Worm (Caenorhabditis elegans) whole organism, L4 larva: Measurements from ENCODE around the gene F42C5.5.

Experiments
- D1046.2 ChIP-seq: fragments of 200-800 bp; sonication (Bioruptor generic); IDR thresholded peaks from 2 replicates; pipeline ENCODE4 v1.3.6; 2022; ENCODE audit warnings: missing genetic modification characterization, missing compliant biosample characterization
- F10B5.3 ChIP-seq: sonication (generic microtip); optimal IDR thresholded peaks from 2 replicates; lab custom pipeline; 2016; ENCODE audit warnings: mild to moderate bottlenecking, missing genetic modification characterization, missing compliant biosample characterization
- F44E2.7 ChIP-seq: fragments of 200-800 bp; sonication (Bioruptor generic); IDR thresholded peaks from 2 replicates; pipeline ENCODE4 v2.1.2; 2022; ENCODE audit warnings: missing genetic modification characterization, missing compliant biosample characterization
- F49E8.2 ChIP-seq: sonication (generic microtip); optimal IDR thresholded peaks from 2 replicates; lab custom pipeline; 2016; ENCODE audit warnings: missing compliant biosample characterization, mild to moderate bottlenecking, missing genetic modification characterization, borderline replicate concordance
- R02D3.7 ChIP-seq: fragments of 150-350 bp; sonication (generic microtip); optimal IDR thresholded peaks from 3 replicates; lab custom pipeline; 2014; ENCODE audit warnings: missing biosample characterization, missing genetic modification characterization
- T20F7.1 ChIP-seq: fragments of 200-800 bp; sonication (Bioruptor generic); optimal IDR thresholded peaks from 2 replicates; lab custom pipeline; 2018; ENCODE audit warnings: mild to moderate bottlenecking, missing genetic modification characterization, missing compliant biosample characterization
- T26A8.4 ChIP-seq: fragments of 200-800 bp; sonication (Bioruptor generic); IDR thresholded peaks from 2 replicates; pipeline ENCODE4 v1.3.6; 2022; ENCODE audit warnings: missing genetic modification characterization, missing compliant biosample characterization
- ZK337.2 ChIP-seq: fragments of 200-800 bp; sonication (Bioruptor generic); IDR thresholded peaks from 2 replicates; pipeline ENCODE4 v1.3.6; 2022; ENCODE audit warnings: missing genetic modification reagents, missing genetic modification characterization, missing compliant biosample characterization
- aha-1 ChIP-seq: fragments of 150-350 bp; peaks from one replicate; lab custom pipeline; 2014; ENCODE audit warnings: missing biosample characterization, missing genetic modification characterization
- attf-4 ChIP-seq: sonication (generic microtip); optimal IDR thresholded peaks from 3 replicates; lab custom pipeline; 2017; ENCODE audit warnings: missing biosample characterization, missing genetic modification characterization
- ceh-28 ChIP-seq: fragments of 150-350 bp; optimal IDR thresholded peaks from 2 replicates; lab custom pipeline; 2014; ENCODE audit warnings: missing biosample characterization, missing genetic modification reagents, missing genetic modification characterization
- ceh-32 ChIP-seq: sonication (generic microtip); optimal IDR thresholded peaks from 2 replicates; lab custom pipeline; 2016; ENCODE audit warnings: mild to moderate bottlenecking, missing genetic modification characterization, missing compliant biosample characterization; ENCODE audit not compliant: poor library complexity
- ceh-44 ChIP-seq: fragments of 200-800 bp; sonication (Bioruptor generic); IDR thresholded peaks from 2 replicates; pipeline ENCODE4 v1.3.6; 2022; ENCODE audit warnings: missing genetic modification reagents, missing genetic modification characterization, missing compliant biosample characterization
- ceh-82 ChIP-seq: sonication (generic microtip); optimal IDR thresholded peaks from 2 replicates; lab custom pipeline; 2017; ENCODE audit warnings: missing biosample characterization, missing genetic modification characterization
- ces-1 ChIP-seq: fragments of 150-350 bp; sonication (generic microtip); optimal IDR thresholded peaks from 4 replicates; lab custom pipeline; 2014; ENCODE audit warnings: missing biosample characterization, missing genetic modification reagents, missing genetic modification characterization
- cey-2 ChIP-seq: sonication (generic microtip); optimal IDR thresholded peaks from 3 replicates; lab custom pipeline; 2017; ENCODE audit warnings: missing genetic modification characterization, mild to moderate bottlenecking, missing compliant biosample characterization, antibody characterized with exemption, borderline replicate concordance; ENCODE audit not compliant: insufficient read depth
- daf-16 ChIP-seq, 3 experiments: sonication (generic microtip); optimal IDR thresholded peaks; 2 replicates each; lab custom pipeline; 2016 to 2017; ENCODE audit warnings: missing genetic modification characterization in 3 of 3, missing genetic modification reagents in 3 of 3, mild to moderate bottlenecking in 2 of 3, missing compliant biosample characterization in 2 of 3, missing biosample characterization in 1 of 3, moderate library complexity in 1 of 3
- daf-19 ChIP-seq: fragments of 200-800 bp; sonication (Bioruptor generic); conservative IDR thresholded peaks from 2 replicates; pipeline ENCODE4 v1.3.6; 2022; ENCODE audit warnings: missing genetic modification characterization, missing compliant biosample characterization
- dmd-6 ChIP-seq: fragments of 200-800 bp; sonication (Bioruptor generic); IDR thresholded peaks from 2 replicates; pipeline ENCODE4 v1.3.6; 2022; ENCODE audit warnings: missing genetic modification reagents, missing genetic modification characterization, missing compliant biosample characterization
- dpl-1 ChIP-seq: fragments of 150-350 bp; optimal IDR thresholded peaks from 2 replicates; lab custom pipeline; 2014; ENCODE audit warnings: missing biosample characterization, missing genetic modification reagents, missing genetic modification characterization
- duxl-1 ChIP-seq: sonication (generic microtip); optimal IDR thresholded peaks from 2 replicates; lab custom pipeline; 2016; ENCODE audit warnings: mild to moderate bottlenecking, missing genetic modification characterization, moderate library complexity, missing compliant biosample characterization; ENCODE audit not compliant: poor library complexity
- egl-27 ChIP-seq: sonication (generic microtip); optimal IDR thresholded peaks from 3 replicates; lab custom pipeline; 2017; ENCODE audit warnings: missing biosample characterization, missing genetic modification reagents, missing genetic modification characterization
- gei-8 ChIP-seq: fragments of 200-800 bp; sonication (Bioruptor generic); optimal IDR thresholded peaks from 2 replicates; lab custom pipeline; 2018; ENCODE audit warnings: mild to moderate bottlenecking, missing genetic modification characterization, missing compliant biosample characterization
- hlh-11 ChIP-seq: fragments of 200-800 bp; sonication (Bioruptor generic); optimal IDR thresholded peaks from 2 replicates; lab custom pipeline; 2018; ENCODE audit warnings: mild to moderate bottlenecking, missing genetic modification characterization, missing compliant biosample characterization
- hlh-30 ChIP-seq: sonication (generic microtip); optimal IDR thresholded peaks from 2 replicates; lab custom pipeline; 2017; ENCODE audit warnings: antibody characterized with exemption, mild to moderate bottlenecking, missing genetic modification characterization, missing compliant biosample characterization; ENCODE audit not compliant: insufficient read depth
- jun-1 ChIP-seq: fragments of 150-350 bp; optimal IDR thresholded peaks from 2 replicates; lab custom pipeline; 2014; ENCODE audit warnings: missing biosample characterization, missing genetic modification reagents, missing genetic modification characterization
- lin-1 ChIP-seq: fragments of 200-800 bp; sonication (Bioruptor generic); IDR thresholded peaks from 2 replicates; pipeline ENCODE4 v1.3.6; 2022; ENCODE audit warnings: missing genetic modification reagents, missing genetic modification characterization, missing compliant biosample characterization
- lin-13 ChIP-seq: fragments of 150-350 bp; optimal IDR thresholded peaks from 2 replicates; lab custom pipeline; 2014; ENCODE audit warnings: missing biosample characterization, missing genetic modification reagents, missing genetic modification characterization
- lin-39 ChIP-seq: fragments of 150-350 bp; optimal IDR thresholded peaks from 2 replicates; lab custom pipeline; 2014; ENCODE audit warnings: missing biosample characterization, missing genetic modification reagents, missing genetic modification characterization
- mep-1 ChIP-seq: fragments of 150-350 bp; sonication (generic microtip); optimal IDR thresholded peaks from 3 replicates; lab custom pipeline; 2014; ENCODE audit warnings: missing biosample characterization, missing genetic modification characterization
- mes-2 ChIP-seq: sonication (generic microtip); optimal IDR thresholded peaks from 2 replicates; lab custom pipeline; 2016; ENCODE audit warnings: missing genotype, mild to moderate bottlenecking, missing genetic modification characterization, missing compliant biosample characterization; ENCODE audit not compliant: poor library complexity, severe bottlenecking
- mxl-2 ChIP-seq: fragments of 200-800 bp; sonication (Bioruptor generic); conservative IDR thresholded peaks from 2 replicates; pipeline ENCODE4 v1.3.6; 2022; ENCODE audit warnings: missing genetic modification reagents, missing genetic modification characterization, missing compliant biosample characterization
- nhr-102 ChIP-seq: sonication (generic microtip); optimal IDR thresholded peaks from 2 replicates; lab custom pipeline; 2016; ENCODE audit warnings: mild to moderate bottlenecking, missing genetic modification characterization, moderate library complexity, missing compliant biosample characterization
- nhr-41 ChIP-seq: fragments of 200-800 bp; sonication (Bioruptor generic); IDR thresholded peaks from 2 replicates; pipeline ENCODE4 v1.3.6; 2022; ENCODE audit warnings: missing genetic modification reagents, missing genetic modification characterization, missing compliant biosample characterization
- nhr-42 ChIP-seq: fragments of 200-800 bp; sonication (Bioruptor generic); IDR thresholded peaks from 2 replicates; pipeline ENCODE4 v1.3.6; 2022; ENCODE audit warnings: missing genetic modification characterization, missing compliant biosample characterization
- nhr-48 ChIP-seq: sonication (generic microtip); optimal IDR thresholded peaks from 2 replicates; lab custom pipeline; 2016; ENCODE audit warnings: mild to moderate bottlenecking, missing genetic modification characterization, missing compliant biosample characterization
- nhr-6 ChIP-seq: fragments of 150-350 bp; optimal IDR thresholded peaks from 2 replicates; lab custom pipeline; 2014; ENCODE audit warnings: missing biosample characterization, missing genetic modification characterization
- pha-4 ChIP-seq, 2 experiments: fragments of 150-350 bp in 1 of 2; fragments of 200-800 bp in 1 of 2; sonication (Bioruptor generic) in 1 of 2; IDR thresholded peaks in 1 of 2; optimal IDR thresholded peaks in 1 of 2; 2 replicates each; pipeline versions ENCODE4 v1.3.6 to Lab custom; 2014 to 2022; ENCODE audit warnings: missing genetic modification characterization in 2 of 2, missing genetic modification reagents in 2 of 2, missing biosample characterization in 1 of 2, missing compliant biosample characterization in 1 of 2
- php-3 ChIP-seq: fragments of 200-800 bp; sonication (Bioruptor generic); IDR thresholded peaks from 2 replicates; pipeline ENCODE4 v1.3.6; 2022; ENCODE audit warnings: missing genetic modification reagents, missing genetic modification characterization, missing compliant biosample characterization
- set-16 ChIP-seq: fragments of 200-800 bp; sonication (Bioruptor generic); IDR thresholded peaks from 2 replicates; pipeline ENCODE4 v1.3.6; 2022; ENCODE audit warnings: missing genetic modification reagents, missing genetic modification characterization, missing compliant biosample characterization
- snpc-1.2 ChIP-seq: fragments of 200-800 bp; sonication (Bioruptor generic); IDR thresholded peaks from 2 replicates; pipeline ENCODE4 v1.3.6; 2022; ENCODE audit warnings: missing genetic modification reagents, missing genetic modification characterization, missing compliant biosample characterization
- snpc-4 ChIP-seq: fragments of 150-350 bp; optimal IDR thresholded peaks from 2 replicates; lab custom pipeline; 2014; ENCODE audit warnings: missing biosample characterization, missing genetic modification characterization
- spr-1 ChIP-seq: sonication (generic microtip); optimal IDR thresholded peaks from 2 replicates; lab custom pipeline; 2016; ENCODE audit warnings: mild to moderate bottlenecking, missing genetic modification characterization, missing compliant biosample characterization
- spr-3 ChIP-seq: fragments of 200-800 bp; sonication (Bioruptor generic); optimal IDR thresholded peaks from 2 replicates; lab custom pipeline; 2018; ENCODE audit warnings: mild to moderate bottlenecking, missing genetic modification characterization, missing compliant biosample characterization
- tag-97 ChIP-seq: fragments of 200-800 bp; sonication (Bioruptor generic); IDR thresholded peaks from 2 replicates; pipeline ENCODE4 v1.3.6; 2022; ENCODE audit warnings: missing genetic modification characterization, missing compliant biosample characterization
- tra-1 ChIP-seq: fragments of 200-800 bp; sonication (Bioruptor generic); IDR thresholded peaks from 2 replicates; pipeline ENCODE4 v1.3.6; 2022; ENCODE audit warnings: missing genetic modification reagents, missing genetic modification characterization, missing compliant biosample characterization
- zag-1 ChIP-seq: fragments of 150-350 bp; optimal IDR thresholded peaks from 2 replicates; lab custom pipeline; 2014; ENCODE audit warnings: missing biosample characterization, missing genetic modification characterization
- zip-11 ChIP-seq: fragments of 200-800 bp; sonication (Bioruptor generic); IDR thresholded peaks from 2 replicates; pipeline ENCODE4 v1.3.6; 2022; ENCODE audit warnings: missing genetic modification characterization, missing compliant biosample characterization
- zip-2 ChIP-seq: fragments of 150-350 bp; optimal IDR thresholded peaks from 2 replicates; lab custom pipeline; 2014; ENCODE audit warnings: missing biosample characterization, missing genetic modification characterization
- ztf-11 ChIP-seq: fragments of 150-350 bp; optimal IDR thresholded peaks from 2 replicates; lab custom pipeline; 2014; ENCODE audit warnings: missing biosample characterization, missing genetic modification characterization

The F42C5.5 gene

DNA sequence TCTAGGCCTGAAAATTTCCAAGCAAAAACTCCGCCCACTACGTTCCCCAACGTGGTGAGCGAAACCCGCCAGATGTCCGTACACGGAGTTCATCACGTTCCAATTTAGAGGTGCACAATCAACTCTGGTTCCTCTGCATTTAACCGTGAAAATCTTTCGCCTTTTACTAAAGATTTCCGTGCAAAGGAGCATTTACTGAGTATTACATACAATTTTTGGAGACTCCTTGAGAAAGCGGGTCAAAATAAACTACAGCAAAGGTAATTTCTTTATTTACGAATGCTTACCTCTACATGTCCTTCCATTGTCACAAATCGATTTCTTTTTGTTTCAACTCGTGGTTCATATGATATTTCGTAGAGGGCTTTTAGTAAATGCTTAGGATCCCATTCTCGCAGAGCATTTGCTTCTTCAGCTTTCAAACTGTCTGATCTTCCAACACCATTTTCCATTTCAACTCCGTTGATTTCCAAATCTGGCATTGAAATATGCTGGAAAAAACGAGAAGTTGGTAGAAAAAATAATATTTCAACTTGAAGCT is 22.7 kb upstream of the F42C5.5 start, which contains the start of gene F42C5.9 (continued):
- TF ChIP-seq F49E8.2 (tag; lab: Kevin White, UChicago) (peak; percentile 78), F44E2.7 (no peak), ZK337.2 (GFP tag; lab: Robert Waterston, UW) (no peak), ces-1 (GFP tag; lab: Kevin White, UChicago) (no peak), attf-4 (no peak), ceh-44 (GFP tag; lab: Robert Waterston, UW) (0 out of 2 replicates have a peak, but pooled peaks have one; percentile 70), duxl-1 (tag; lab: Kevin White, UChicago) (peak; percentile 40), nhr-6 (no peak), ceh-82 (tag; lab: Kevin White, UChicago) (no peak), cey-2 (tag; lab: Kevin White, UChicago) (no peak), mep-1 (tag; lab: Kevin White, UChicago) (no peak), zip-11 (no peak), tag-97 (no peak), spr-1 (tag; lab: Kevin White, UChicago) (no peak), nhr-42 (GFP tag; lab: Robert Waterston, UW) (no peak), nhr-48 (peak; percentile 22), R02D3.7 (tag; lab: Kevin White, UChicago) (no peak), T26A8.4 (GFP tag; lab: Robert Waterston, UW) (peak; percentile 69), zip-2 (tag; lab: Kevin White, UChicago) (no peak), nhr-102 (tag; lab: Kevin White, UChicago) (peak; percentile 44), daf-19 (GFP tag; lab: Robert Waterston, UW) (0 out of 2 replicates have a peak, but pooled peaks have one; percentile 20), egl-27 (tag; lab: Kevin White, UChicago) (no peak), lin-39 (tag; lab: Kevin White, UChicago) (no peak), dpl-1 (GFP tag; lab: Kevin White, UChicago) (no peak), mes-2 (tag; lab: Kevin White, UChicago) (peak; percentile 36), T20F7.1 (GFP tag; lab: Kevin White, UChicago) (no peak), php-3 (no peak), spr-3 (GFP tag; lab: Kevin White, UChicago) (no peak), lin-1 (no peak), F10B5.3 (tag; lab: Kevin White, UChicago) (no peak), snpc-4 (tag; lab: Kevin White, UChicago) (peak; percentile 77), pha-4 (GFP tag; IDR thresholded peaks at IDR 0.05; lab: Robert Waterston, UW) (no peak), pha-4 (tag; optimal IDR thresholded peaks at IDR 0.05; lab: Kevin White, UChicago) (no peak), nhr-41 (no peak), zag-1 (tag; lab: Kevin White, UChicago) (no peak), aha-1 (tag; lab: Kevin White, UChicago) (peak; percentile 83), dmd-6 (GFP tag; lab: Robert Waterston, UW) (peak; percentile 22; the same call in 1 of the 2 replicates), snpc-1.2 (GFP tag; lab: Robert Waterston, UW) (peak; percentile 93), set-16 (GFP tag; lab: Robert Waterston, UW) (no peak), jun-1 (tag; lab: Kevin White, UChicago) (no peak), ceh-32 (tag; lab: Kevin White, UChicago) (no peak), hlh-30 (tag; lab: Kevin White, UChicago) (peak; percentile 10), ceh-28 (no peak), tra-1 (GFP tag; lab: Robert Waterston, UW) (no peak), D1046.2 (GFP tag; lab: Robert Waterston, UW) (no peak), hlh-11 (tag; lab: Kevin White, UChicago) (peak; percentile 30), lin-13 (peak; percentile 35), daf-16 (GFP tag; optimal IDR thresholded peaks at IDR 0.05; lab: Kevin White, UChicago) (no peak), daf-16 (tag; optimal IDR thresholded peaks at IDR 0.05; lab: Kevin White, UChicago) (peak; percentile 62), ztf-11 (tag; lab: Kevin White, UChicago) (no peak), mxl-2 (GFP tag; lab: Robert Waterston, UW) (no peak), gei-8 (GFP tag; lab: Kevin White, UChicago) (no peak)
